Worm (Caenorhabditis elegans) whole organism, L1 larva: ENCODE results near the gene T25B9.1.

ENCODE experiments used
- aly-2 ChIP-seq: fragments of 150-350 bp; optimal IDR thresholded peaks from 2 replicates; lab custom pipeline; 2014; ENCODE audit warnings: missing biosample characterization, missing genetic modification characterization
- ama-1 ChIP-seq: fragments of 150-350 bp; optimal IDR thresholded peaks from 2 replicates; lab custom pipeline; 2014
- dpl-1 ChIP-seq, 3 experiments: fragments of 150-350 bp in 2 of 3; sonication (generic microtip) in 1 of 3; optimal IDR thresholded peaks; 2 replicates each; lab custom pipeline; 2014 to 2017; ENCODE audit warnings: missing biosample characterization in 3 of 3, missing genetic modification characterization in 3 of 3, missing genetic modification reagents in 3 of 3
- efl-3 ChIP-seq: fragments of 200-800 bp; sonication (Bioruptor generic); optimal IDR thresholded peaks from 2 replicates; lab custom pipeline; 2018; ENCODE audit warnings: mild to moderate bottlenecking, missing genetic modification characterization, missing compliant biosample characterization
- egl-27 ChIP-seq, 2 experiments: fragments of 150-350 bp in 1 of 2; sonication (generic microtip); optimal IDR thresholded peaks; 3 replicates each; lab custom pipeline; 2017 to 2018; ENCODE audit warnings: missing biosample characterization in 2 of 2, missing genetic modification characterization in 2 of 2, missing genetic modification reagents in 2 of 2
- lsy-2 ChIP-seq, 2 experiments: fragments of 150-350 bp; optimal IDR thresholded peaks; 2 replicates each; lab custom pipeline; 2014; ENCODE audit warnings: missing biosample characterization in 2 of 2, missing genetic modification characterization in 2 of 2
- mdl-1 ChIP-seq, 2 experiments: fragments of 150-350 bp; optimal IDR thresholded peaks; 2 replicates each; lab custom pipeline; 2014 to 2017; ENCODE audit warnings: missing biosample characterization in 2 of 2, missing genetic modification characterization in 2 of 2, inconsistent platforms in 1 of 2
- mep-1 ChIP-seq: fragments of 150-350 bp; optimal IDR thresholded peaks from 2 replicates; lab custom pipeline; 2014; ENCODE audit warnings: missing biosample characterization, missing genetic modification characterization
- nhr-20 ChIP-seq: sonication (generic microtip); optimal IDR thresholded peaks from 2 replicates; lab custom pipeline; 2016; ENCODE audit warnings: mild to moderate bottlenecking, missing genetic modification characterization, missing compliant biosample characterization
- nhr-237 ChIP-seq: fragments of 150-350 bp; optimal IDR thresholded peaks from 2 replicates; lab custom pipeline; 2014; ENCODE audit warnings: missing biosample characterization, missing genetic modification characterization
- nhr-77 ChIP-seq: fragments of 150-350 bp; optimal IDR thresholded peaks from 2 replicates; lab custom pipeline; 2014; ENCODE audit warnings: missing biosample characterization, missing genetic modification characterization
- pqm-1 ChIP-seq: sonication (generic microtip); optimal IDR thresholded peaks from 3 replicates; lab custom pipeline; 2017; ENCODE audit warnings: missing biosample characterization, missing genetic modification characterization
- sox-4 ChIP-seq: sonication (generic microtip); optimal IDR thresholded peaks from 2 replicates; lab custom pipeline; 2016; ENCODE audit warnings: missing genetic modification characterization, missing compliant biosample characterization
- ztf-4 ChIP-seq: fragments of 150-350 bp; optimal IDR thresholded peaks from 2 replicates; lab custom pipeline; 2014; ENCODE audit warnings: missing biosample characterization, missing genetic modification characterization

DNA sequence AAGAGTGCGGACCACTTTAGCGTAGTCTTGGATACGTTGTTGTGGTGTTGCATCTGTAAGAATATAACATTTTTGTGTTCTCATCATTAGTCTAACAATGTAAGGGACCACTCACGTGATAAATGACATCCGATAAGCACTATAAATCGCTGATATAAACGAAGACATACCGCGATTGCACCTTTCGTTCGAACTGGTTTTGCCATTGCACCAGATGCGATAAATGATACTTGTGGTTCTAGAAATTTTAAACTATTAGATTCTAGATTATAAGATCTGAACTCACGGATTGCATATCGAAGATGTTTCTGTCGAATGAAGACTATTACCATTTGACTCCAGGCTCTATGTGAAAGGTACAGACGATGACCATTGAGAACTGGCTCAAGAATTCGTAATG is 21.4 kb upstream of the T25B9.1 start:
- TF ChIP-seq efl-3 (GFP tag; lab: Kevin White, UChicago) = no peak
- no peak for TF ChIP-seq nhr-20 (tag; lab: Kevin White, UChicago)
- TF ChIP-seq nhr-77 (tag; lab: Kevin White, UChicago) = no peak
- TF ChIP-seq lsy-2 (tag; optimal IDR thresholded peaks at IDR 0.05; lab: Kevin White, UChicago) = no peak
- no peak for TF ChIP-seq ama-1 (lab: Kevin White, UChicago)
- TF ChIP-seq nhr-237 (tag; lab: Kevin White, UChicago) = no peak
- no peak for TF ChIP-seq pqm-1 (tag; lab: Kevin White, UChicago)
- no peak for TF ChIP-seq egl-27 (tag; optimal IDR thresholded peaks at IDR 0.05; lab: Kevin White, UChicago)
- TF ChIP-seq ztf-4 = no peak
- TF ChIP-seq mdl-1 (tag; optimal IDR thresholded peaks at IDR 0.05; lab: Kevin White, UChicago) = no peak
- TF ChIP-seq mep-1 = no peak
- no peak for TF ChIP-seq sox-4
- TF ChIP-seq dpl-1 (GFP tag; optimal IDR thresholded peaks at IDR 0.05; lab: Kevin White, UChicago) = no peak
- no peak for TF ChIP-seq aly-2 (tag; lab: Kevin White, UChicago)
